Worm (Caenorhabditis elegans) whole organism, young adult: ENCODE measurements around the gene Y44F5A.1.

Source experiments
- B0035.1 ChIP-seq: sonication (generic microtip); optimal IDR thresholded peaks from 2 replicates; lab custom pipeline; 2016; ENCODE audit warnings: missing genetic modification characterization, mild to moderate bottlenecking, missing compliant biosample characterization, missing genotype, missing genetic modification reagents
- F23B12.7 ChIP-seq: sonication (generic microtip); optimal IDR thresholded peaks from 2 replicates; lab custom pipeline; 2017; ENCODE audit warnings: missing genetic modification characterization, mild to moderate bottlenecking, missing compliant biosample characterization, antibody characterized with exemption, moderate library complexity; ENCODE audit not compliant: insufficient read depth
- F37B4.10 ChIP-seq: fragments of 200-800 bp; sonication (Bioruptor generic); IDR thresholded peaks from 2 replicates; pipeline ENCODE4 v1.3.6; 2022; ENCODE audit warnings: missing genetic modification characterization, missing compliant biosample characterization
- F52B5.7 ChIP-seq: sonication (generic microtip); optimal IDR thresholded peaks from 2 replicates; lab custom pipeline; 2016; ENCODE audit warnings: mild to moderate bottlenecking, missing genetic modification characterization, missing compliant biosample characterization
- K11D2.4 ChIP-seq: fragments of 200-800 bp; sonication (Bioruptor generic); IDR thresholded peaks from 2 replicates; pipeline ENCODE4 v1.3.6; 2022; ENCODE audit warnings: missing genetic modification reagents, missing genetic modification characterization, missing compliant biosample characterization
- K12H6.12 ChIP-seq: fragments of 200-800 bp; sonication (Bioruptor generic); optimal IDR thresholded peaks from 2 replicates; lab custom pipeline; 2018; ENCODE audit warnings: mild to moderate bottlenecking, missing genetic modification characterization, missing compliant biosample characterization
- T26A5.8 ChIP-seq: sonication (generic microtip); optimal IDR thresholded peaks from 2 replicates; lab custom pipeline; 2016; ENCODE audit warnings: missing genetic modification characterization, missing compliant biosample characterization
- Y67H2A.10 ChIP-seq: fragments of 200-800 bp; sonication (Bioruptor generic); conservative IDR thresholded peaks from 2 replicates; pipeline ENCODE4 v1.3.6; 2022; ENCODE audit warnings: missing genetic modification reagents, missing genetic modification characterization, missing compliant biosample characterization
- attf-3 ChIP-seq: fragments of 200-800 bp; sonication (Bioruptor generic); conservative IDR thresholded peaks from 2 replicates; pipeline ENCODE4 v1.3.6; 2022; ENCODE audit warnings: missing genetic modification reagents, missing genetic modification characterization, missing compliant biosample characterization
- attf-5 ChIP-seq: fragments of 200-800 bp; sonication (Bioruptor generic); optimal IDR thresholded peaks from 2 replicates; lab custom pipeline; 2018; ENCODE audit warnings: mild to moderate bottlenecking, missing genetic modification characterization, missing compliant biosample characterization
- bed-1 ChIP-seq: fragments of 200-800 bp; sonication (Bioruptor generic); IDR thresholded peaks from 2 replicates; pipeline ENCODE4 v1.3.6; 2022; ENCODE audit warnings: missing genetic modification reagents, missing genetic modification characterization, missing compliant biosample characterization
- cebp-1 ChIP-seq, 2 experiments: fragments of 200-800 bp in 1 of 2; sonication (Bioruptor generic) in 1 of 2; sonication (generic microtip) in 1 of 2; IDR thresholded peaks in 1 of 2; optimal IDR thresholded peaks in 1 of 2; 2 replicates each; pipeline versions ENCODE4 v1.3.6 to Lab custom; 2017 to 2022; ENCODE audit warnings: missing compliant biosample characterization in 2 of 2, missing genetic modification characterization in 2 of 2, mild to moderate bottlenecking in 1 of 2, missing genetic modification reagents in 1 of 2, moderate library complexity in 1 of 2
- cebp-2 ChIP-seq: fragments of 200-800 bp; sonication (Bioruptor generic); IDR thresholded peaks from 2 replicates; pipeline ENCODE4 v1.3.6; 2022; ENCODE audit warnings: missing genetic modification characterization, missing compliant biosample characterization
- ceh-40 ChIP-seq: fragments of 200-800 bp; sonication (Bioruptor generic); IDR thresholded peaks from 2 replicates; pipeline ENCODE4 v1.3.6; 2022; ENCODE audit warnings: missing genetic modification characterization, missing compliant biosample characterization
- chd-7 ChIP-seq: sonication (generic microtip); optimal IDR thresholded peaks from 2 replicates; lab custom pipeline; 2016; ENCODE audit warnings: mild to moderate bottlenecking, missing genetic modification characterization, moderate library complexity, missing compliant biosample characterization
- die-1 ChIP-seq: sonication (generic microtip); optimal IDR thresholded peaks from 2 replicates; lab custom pipeline; 2016; ENCODE audit warnings: missing genotype, mild to moderate bottlenecking, missing genetic modification characterization, missing compliant biosample characterization
- dox-1 ChIP-seq: fragments of 200-800 bp; sonication (Bioruptor generic); IDR thresholded peaks from 2 replicates; pipeline ENCODE4 v1.3.6; 2022; ENCODE audit warnings: missing genetic modification reagents, missing genetic modification characterization, missing compliant biosample characterization
- dpff-1 ChIP-seq: sonication (generic microtip); optimal IDR thresholded peaks from 2 replicates; lab custom pipeline; 2017; ENCODE audit warnings: mild to moderate bottlenecking, missing genetic modification characterization, missing compliant biosample characterization
- egl-18 ChIP-seq: fragments of 200-800 bp; sonication (Bioruptor generic); IDR thresholded peaks from 2 replicates; pipeline ENCODE4 v1.3.6; 2022; ENCODE audit warnings: missing genetic modification reagents, missing genetic modification characterization, missing compliant biosample characterization
- fkh-3 ChIP-seq: sonication (generic microtip); optimal IDR thresholded peaks from 2 replicates; lab custom pipeline; 2016; ENCODE audit warnings: mild to moderate bottlenecking, missing genetic modification characterization, missing compliant biosample characterization
- gei-17 ChIP-seq: fragments of 200-800 bp; sonication (Bioruptor generic); optimal IDR thresholded peaks from 2 replicates; lab custom pipeline; 2018; ENCODE audit warnings: mild to moderate bottlenecking, missing genetic modification characterization, missing compliant biosample characterization
- hlh-12 ChIP-seq: sonication (generic microtip); optimal IDR thresholded peaks from 2 replicates; lab custom pipeline; 2016; ENCODE audit warnings: missing genetic modification characterization, missing compliant biosample characterization
- let-526 ChIP-seq: fragments of 200-800 bp; sonication (Bioruptor generic); IDR thresholded peaks from 2 replicates; pipeline ENCODE4 v1.3.6; 2022; ENCODE audit warnings: missing genetic modification reagents, missing genetic modification characterization, missing compliant biosample characterization
- lin-40 ChIP-seq: sonication (generic microtip); optimal IDR thresholded peaks from 2 replicates; lab custom pipeline; 2016; ENCODE audit warnings: missing genetic modification characterization, mild to moderate bottlenecking, missing compliant biosample characterization, missing genotype, missing genetic modification reagents
- lin-54 ChIP-seq: fragments of 200-800 bp; sonication (Bioruptor generic); optimal IDR thresholded peaks from 2 replicates; lab custom pipeline; 2018; ENCODE audit warnings: mild to moderate bottlenecking, missing genetic modification characterization, missing compliant biosample characterization
- lir-1 ChIP-seq: fragments of 200-800 bp; sonication (Bioruptor generic); conservative IDR thresholded peaks from 2 replicates; pipeline ENCODE4 v1.3.6; 2022; ENCODE audit warnings: missing genetic modification reagents, missing genetic modification characterization, missing compliant biosample characterization
- lsl-1 ChIP-seq: fragments of 200-800 bp; sonication (Bioruptor generic); optimal IDR thresholded peaks from 2 replicates; lab custom pipeline; 2018; ENCODE audit warnings: mild to moderate bottlenecking, missing genetic modification characterization, moderate library complexity, missing compliant biosample characterization
- madf-8 ChIP-seq: fragments of 200-800 bp; sonication (Bioruptor generic); conservative IDR thresholded peaks from 2 replicates; pipeline ENCODE4 v1.3.6; 2022; ENCODE audit warnings: missing genetic modification reagents, missing genetic modification characterization, missing compliant biosample characterization
- nfya-2 ChIP-seq: fragments of 200-800 bp; sonication (Bioruptor generic); IDR thresholded peaks from 2 replicates; pipeline ENCODE4 v1.3.6; 2022; ENCODE audit warnings: missing genetic modification reagents, missing genetic modification characterization, missing compliant biosample characterization
- nfyb-1 ChIP-seq: fragments of 200-800 bp; sonication (Bioruptor generic); IDR thresholded peaks from 2 replicates; pipeline ENCODE4 v1.3.6; 2022; ENCODE audit warnings: missing genetic modification reagents, missing genetic modification characterization, missing compliant biosample characterization
- nhr-120 ChIP-seq: fragments of 200-800 bp; sonication (Bioruptor generic); IDR thresholded peaks from 2 replicates; pipeline ENCODE4 v1.3.6; 2022; ENCODE audit warnings: missing genetic modification characterization, missing compliant biosample characterization
- pbrm-1 ChIP-seq: fragments of 200-800 bp; sonication (Bioruptor generic); IDR thresholded peaks from 2 replicates; pipeline ENCODE4 v1.3.6; 2022; ENCODE audit warnings: missing genetic modification reagents, missing genetic modification characterization, missing compliant biosample characterization
- pha-4 ChIP-seq: fragments of 150-350 bp; sonication (generic microtip); optimal IDR thresholded peaks from 2 replicates; lab custom pipeline; 2014; ENCODE audit warnings: missing biosample characterization, missing genetic modification reagents, missing genetic modification characterization
- repo-1 ChIP-seq: sonication (generic microtip); optimal IDR thresholded peaks from 2 replicates; lab custom pipeline; 2017; ENCODE audit warnings: mild to moderate bottlenecking, missing genetic modification characterization, missing compliant biosample characterization
- sea-2 ChIP-seq: fragments of 200-800 bp; sonication (Bioruptor generic); IDR thresholded peaks from 2 replicates; pipeline ENCODE4 v1.3.6; 2022; ENCODE audit warnings: missing genetic modification characterization, missing compliant biosample characterization
- snpc-3.4 ChIP-seq: sonication (generic microtip); optimal IDR thresholded peaks from 2 replicates; lab custom pipeline; 2017; ENCODE audit warnings: missing genetic modification characterization, mild to moderate bottlenecking, missing compliant biosample characterization, antibody characterized with exemption, moderate library complexity, missing genotype, missing genetic modification reagents
- snpc-4 ChIP-seq, 5 experiments: fragments of 150-350 bp in 1 of 5; sonication (generic microtip) in 4 of 5; optimal IDR thresholded peaks; 2 replicates each; lab custom pipeline; 2014 to 2018; ENCODE audit warnings: missing genetic modification characterization in 5 of 5, missing biosample characterization in 3 of 5, antibody characterized with exemption in 2 of 5, mild to moderate bottlenecking in 2 of 5, missing compliant biosample characterization in 2 of 5, missing genotype in 2 of 5, moderate library complexity in 2 of 5, missing genetic modification reagents in 1 of 5
- tbp1 ChIP-seq: fragments of 200-800 bp; sonication (Bioruptor generic); optimal IDR thresholded peaks from 2 replicates; lab custom pipeline; 2018; ENCODE audit warnings: mild to moderate bottlenecking, missing genetic modification characterization, missing compliant biosample characterization
- tlf-1 ChIP-seq: fragments of 200-800 bp; sonication (Bioruptor generic); optimal IDR thresholded peaks from 2 replicates; lab custom pipeline; 2018; ENCODE audit warnings: mild to moderate bottlenecking, missing genetic modification characterization, missing compliant biosample characterization
- unc-62 ChIP-seq: fragments of 150-350 bp; optimal IDR thresholded peaks from 2 replicates; lab custom pipeline; 2014; ENCODE audit warnings: missing biosample characterization, missing genetic modification reagents, missing genetic modification characterization
- xnd-1 ChIP-seq: sonication (generic microtip); optimal IDR thresholded peaks from 2 replicates; lab custom pipeline; 2016; ENCODE audit warnings: missing genotype, missing genetic modification reagents, missing genetic modification characterization, missing compliant biosample characterization
- zfh-2 ChIP-seq: fragments of 200-800 bp; sonication (Bioruptor generic); conservative IDR thresholded peaks from 2 replicates; pipeline ENCODE4 v1.3.6; 2022; ENCODE audit warnings: missing genetic modification reagents, missing genetic modification characterization, missing compliant biosample characterization
- ztf-22 ChIP-seq: fragments of 200-800 bp; sonication (Bioruptor generic); optimal IDR thresholded peaks from 2 replicates; lab custom pipeline; 2018; ENCODE audit warnings: mild to moderate bottlenecking, missing genetic modification characterization, moderate library complexity, missing compliant biosample characterization

Y44F5A.1 gene

ce11 chrIII:4284732-4285165 is 37.3 kb upstream of the Y44F5A.1 start (continued):
- TF ChIP-seq cebp-2 (GFP tag; lab: Robert Waterston, UW) (no peak), snpc-4 (GFP tag; optimal IDR thresholded peaks at IDR 0.05; lab: Kevin White, UChicago) (no peak), snpc-4 (tag; optimal IDR thresholded peaks at IDR 0.05; lab: Kevin White, UChicago) (peak in 3 of 4 experiments; percentile 20 to 57 (median 52)), tbp1 (GFP tag; lab: Kevin White, UChicago) (peak; percentile 43), dox-1 (GFP tag; lab: Robert Waterston, UW) (peak; percentile 78), ztf-22 (GFP tag; lab: Kevin White, UChicago) (peak; percentile 24), attf-3 (GFP tag; lab: Robert Waterston, UW) (no peak), zfh-2 (GFP tag; lab: Robert Waterston, UW) (peak; percentile 73), die-1 (peak; percentile 25), snpc-3.4 (no peak), nfyb-1 (GFP tag; lab: Robert Waterston, UW) (peak; percentile 68; the same call in 1 of the 2 replicates), egl-18 (GFP tag; lab: Robert Waterston, UW) (no peak), madf-8 (no peak), gei-17 (peak; percentile 36), sea-2 (GFP tag; lab: Robert Waterston, UW) (no peak), pha-4 (tag; lab: Kevin White, UChicago) (peak; percentile 57), ceh-40 (GFP tag; lab: Robert Waterston, UW) (no peak), pbrm-1 (GFP tag; lab: Robert Waterston, UW) (0 out of 2 replicates have a peak, but pooled peaks have one; percentile 52), K12H6.12 (no peak)

- TF ChIP-seq lsl-1, result no peak
- no peak for TF ChIP-seq F52B5.7 (tag; lab: Kevin White, UChicago)
- TF ChIP-seq lin-40 (tag; lab: Kevin White, UChicago), result no peak
- TF ChIP-seq let-526, result no peak
- TF ChIP-seq tlf-1 (GFP tag; lab: Kevin White, UChicago), result no peak
- TF ChIP-seq die-1, result no peak
- TF ChIP-seq nhr-120 (GFP tag; lab: Robert Waterston, UW), result no peak
- no peak for TF ChIP-seq F23B12.7 (tag; lab: Kevin White, UChicago)
- no peak for TF ChIP-seq bed-1 (GFP tag; lab: Robert Waterston, UW)
- TF ChIP-seq attf-5 (GFP tag; lab: Kevin White, UChicago), result no peak
- no peak for TF ChIP-seq F37B4.10 (GFP tag; lab: Robert Waterston, UW)
- no peak for TF ChIP-seq repo-1 (tag; lab: Kevin White, UChicago)
- no peak for TF ChIP-seq hlh-12 (tag; lab: Kevin White, UChicago)
- no peak for TF ChIP-seq nfya-2 (GFP tag; lab: Robert Waterston, UW)
Measured at ce11 chrIII:4283175-4283574, 35.7 kb upstream of the Y44F5A.1 start.

ce11 chrIII:4281955-4282618 is 34.6 kb upstream of the Y44F5A.1 start:
- peak; percentile 95 for TF ChIP-seq tlf-1 (GFP tag; lab: Kevin White, UChicago)
- peak; percentile 84 for TF ChIP-seq dpff-1 (tag; lab: Kevin White, UChicago)
- peak; percentile 80; the same call in 1 of the 2 replicates for TF ChIP-seq cebp-1 (GFP tag; IDR thresholded peaks at IDR 0.05; lab: Robert Waterston, UW)
- TF ChIP-seq cebp-1 (tag; optimal IDR thresholded peaks at IDR 0.05; lab: Kevin White, UChicago), result peak; percentile 98
- peak; percentile 26 for TF ChIP-seq pha-4 (tag; lab: Kevin White, UChicago)
- TF ChIP-seq xnd-1 (tag; lab: Kevin White, UChicago), result no peak
- TF ChIP-seq attf-5 (GFP tag; lab: Kevin White, UChicago), result peak; percentile 98
- TF ChIP-seq chd-7 (tag; lab: Kevin White, UChicago), result peak; percentile 100
- no peak for TF ChIP-seq T26A5.8
- peak; percentile 100 for TF ChIP-seq zfh-2 (GFP tag; lab: Robert Waterston, UW)
- peak; percentile 96 for TF ChIP-seq K11D2.4
- TF ChIP-seq Y67H2A.10 (GFP tag; lab: Robert Waterston, UW), result no peak; the same call in 1 of the 2 replicates
- TF ChIP-seq nfya-2 (GFP tag; lab: Robert Waterston, UW), result no peak
- peak; percentile 82 for TF ChIP-seq lin-54
- peak; percentile 1 for TF ChIP-seq snpc-3.4
- peak; percentile 89 for TF ChIP-seq B0035.1 (tag; lab: Kevin White, UChicago)
- TF ChIP-seq fkh-3, result peak; percentile 1
- TF ChIP-seq lir-1 (GFP tag; lab: Robert Waterston, UW), result peak; percentile 59; the same call in 1 of the 2 replicates
- TF ChIP-seq unc-62 (GFP tag; lab: Kevin White, UChicago), result peak; percentile 93
- TF ChIP-seq madf-8, result no peak
